Fruit fly (Drosophila melanogaster) whole organism, embryonic: ENCODE measurements around the gene CG14135.

Source experiments
- Atf6 ChIP-seq: fragments of 200-800 bp; sonication (Bioruptor generic); IDR thresholded peaks from 2 replicates; pipeline ENCODE4 v1.3.6; 2022; ENCODE audit warnings: missing biosample characterization, missing genetic modification characterization
- CG10267 ChIP-seq: fragments of 200-800 bp; sonication (Bioruptor generic); optimal IDR thresholded peaks from 2 replicates; lab custom pipeline; 2018; ENCODE audit warnings: missing biosample characterization, mild to moderate bottlenecking, missing genetic modification characterization, moderate library complexity
- CG10321 ChIP-seq: fragments of 200-800 bp; sonication (Bioruptor generic); IDR thresholded peaks from 2 replicates; pipeline ENCODE4 v1.3.6; 2022; ENCODE audit warnings: missing biosample characterization, missing genetic modification characterization
- CG10366 ChIP-seq: fragments of 200-800 bp; sonication (Bioruptor generic); IDR thresholded peaks from 2 replicates; pipeline ENCODE4 v1.3.6; 2022; ENCODE audit warnings: missing biosample characterization, missing genetic modification characterization
- CG10431 ChIP-seq: fragments of 200-800 bp; sonication (Bioruptor generic); optimal IDR thresholded peaks from 3 replicates; lab custom pipeline; 2018; ENCODE audit warnings: missing biosample characterization, mild to moderate bottlenecking, missing genetic modification characterization
- CG10565 ChIP-seq: fragments of 200-800 bp; sonication (Bioruptor generic); optimal IDR thresholded peaks from 3 replicates; lab custom pipeline; 2016; ENCODE audit warnings: missing biosample characterization, mild to moderate bottlenecking, missing genetic modification characterization
- CG13296 ChIP-seq: fragments of 200-800 bp; sonication (Bioruptor generic); optimal IDR thresholded peaks from 3 replicates; lab custom pipeline; 2018; ENCODE audit warnings: missing biosample characterization, mild to moderate bottlenecking, missing genetic modification characterization
- CG13894 ChIP-seq: fragments of 200-800 bp; sonication (Bioruptor generic); optimal IDR thresholded peaks from 3 replicates; lab custom pipeline; 2018; ENCODE audit warnings: missing biosample characterization, mild to moderate bottlenecking, missing genetic modification characterization, moderate library complexity
- CG15514 ChIP-seq: fragments of 200-800 bp; sonication (Bioruptor generic); optimal IDR thresholded peaks from 3 replicates; lab custom pipeline; 2017; ENCODE audit warnings: missing biosample characterization, missing genetic modification characterization, mild to moderate bottlenecking, moderate library complexity, missing genetic modification reagents
- CG17186 ChIP-seq: fragments of 200-800 bp; sonication (Bioruptor generic); optimal IDR thresholded peaks from 3 replicates; lab custom pipeline; 2017; ENCODE audit warnings: missing biosample characterization, missing genetic modification reagents, missing genetic modification characterization
- CG17359 ChIP-seq: fragments of 200-800 bp; sonication (Bioruptor generic); optimal IDR thresholded peaks from 3 replicates; lab custom pipeline; 2018; ENCODE audit warnings: missing biosample characterization, mild to moderate bottlenecking, missing genetic modification characterization, moderate library complexity
- CG17385 ChIP-seq: fragments of 200-800 bp; sonication (Bioruptor generic); optimal IDR thresholded peaks from 3 replicates; lab custom pipeline; 2018; ENCODE audit warnings: missing biosample characterization, mild to moderate bottlenecking, missing genetic modification characterization
- CG18011 ChIP-seq: fragments of 200-800 bp; sonication (Bioruptor generic); optimal IDR thresholded peaks from 2 replicates; lab custom pipeline; 2017; ENCODE audit warnings: missing biosample characterization, missing genetic modification characterization, mild to moderate bottlenecking, moderate library complexity, missing genotype
- CG18764 ChIP-seq: fragments of 200-800 bp; sonication (Bioruptor generic); optimal IDR thresholded peaks from 3 replicates; lab custom pipeline; 2016; ENCODE audit warnings: missing biosample characterization, missing genetic modification characterization
- CG30020 ChIP-seq: fragments of 200-800 bp; optimal IDR thresholded peaks from 2 replicates; lab custom pipeline; 2019; ENCODE audit warnings: missing biosample characterization, mild to moderate bottlenecking, missing genetic modification characterization, moderate library complexity
- CG32532 ChIP-seq: fragments of 200-800 bp; sonication (Bioruptor generic); IDR thresholded peaks from 2 replicates; pipeline ENCODE4 v1.3.6; 2022; ENCODE audit warnings: missing biosample characterization, missing genetic modification characterization
- CG4424 ChIP-seq: fragments of 200-800 bp; sonication (Bioruptor generic); optimal IDR thresholded peaks from 3 replicates; lab custom pipeline; 2016; ENCODE audit warnings: missing biosample characterization, missing genetic modification characterization
- CG6689 ChIP-seq: fragments of 200-800 bp; sonication (Bioruptor generic); IDR thresholded peaks from 2 replicates; pipeline ENCODE4 v1.3.6; 2022; ENCODE audit warnings: missing biosample characterization, missing genetic modification characterization
- CG8281 ChIP-seq: fragments of 200-800 bp; sonication (Bioruptor generic); optimal IDR thresholded peaks from 2 replicates; lab custom pipeline; 2018; ENCODE audit warnings: missing biosample characterization, mild to moderate bottlenecking, missing genetic modification characterization, moderate library complexity
- CG8290 ChIP-seq, 3 experiments: fragments of 200-800 bp; sonication (Bioruptor generic); optimal IDR thresholded peaks; 2 replicates each; lab custom pipeline; 2016 to 2019; ENCODE audit warnings: missing biosample characterization in 3 of 3, missing genetic modification characterization in 3 of 3, mild to moderate bottlenecking in 2 of 3, moderate library complexity in 1 of 3
- CG9876 ChIP-seq: fragments of 200-800 bp; sonication (Bioruptor generic); optimal IDR thresholded peaks from 2 replicates; lab custom pipeline; 2016; ENCODE audit warnings: missing biosample characterization, missing genetic modification characterization
- Dip3 ChIP-seq: fragments of 200-800 bp; sonication (Bioruptor generic); optimal IDR thresholded peaks from 3 replicates; lab custom pipeline; 2016; ENCODE audit warnings: missing biosample characterization, missing genetic modification characterization
- Dll ChIP-seq: fragments of 200-800 bp; sonication (Bioruptor generic); IDR thresholded peaks from 4 replicates; pipeline ENCODE4 v1.3.6; 2022; ENCODE audit warnings: missing biosample characterization, missing genetic modification characterization; ENCODE audit not compliant: partially characterized antibody
- Doc2 ChIP-seq: fragments of 200-800 bp; sonication (Bioruptor generic); IDR thresholded peaks from 2 replicates; pipeline ENCODE4 v1.3.6; 2022; ENCODE audit warnings: missing biosample characterization, missing genetic modification characterization
- GATAe ChIP-seq: fragments of 200-800 bp; sonication (Bioruptor generic); conservative IDR thresholded peaks from 2 replicates; pipeline ENCODE4 v1.3.6; 2022; ENCODE audit warnings: missing biosample characterization, missing genetic modification characterization
- Gug ChIP-seq: fragments of 200-800 bp; sonication (Bioruptor generic); IDR thresholded peaks from 4 replicates; pipeline ENCODE4 v1.3.6; 2022; ENCODE audit warnings: missing biosample characterization, missing genetic modification characterization
- HLH54F ChIP-seq: fragments of 200-800 bp; sonication (Bioruptor generic); optimal IDR thresholded peaks from 3 replicates; lab custom pipeline; 2016; ENCODE audit warnings: missing biosample characterization, missing genetic modification characterization
- HLHmδ ChIP-seq: fragments of 200-800 bp; sonication (Bioruptor generic); optimal IDR thresholded peaks from 2 replicates; lab custom pipeline; 2018; ENCODE audit warnings: missing biosample characterization, mild to moderate bottlenecking, missing genetic modification characterization, moderate library complexity
- HmgD ChIP-seq: fragments of 200-800 bp; sonication (Bioruptor generic); optimal IDR thresholded peaks from 3 replicates; lab custom pipeline; 2016; ENCODE audit warnings: missing biosample characterization, missing genetic modification characterization
- Nf-YA ChIP-seq: fragments of 200-800 bp; sonication (Bioruptor generic); IDR thresholded peaks from 2 replicates; pipeline ENCODE4 v1.3.6; 2022; ENCODE audit warnings: missing biosample characterization, missing genetic modification characterization
- Oaz ChIP-seq: fragments of 200-800 bp; sonication (Bioruptor generic); IDR thresholded peaks from 2 replicates; pipeline ENCODE4 v1.3.6; 2022; ENCODE audit warnings: missing biosample characterization, missing genetic modification characterization
- Scr ChIP-seq: fragments of 200-800 bp; sonication (Bioruptor generic); IDR thresholded peaks from 2 replicates; pipeline ENCODE4 v1.3.6; 2022; ENCODE audit warnings: missing biosample characterization, missing genetic modification characterization; ENCODE audit not compliant: partially characterized antibody
- Trl ChIP-seq, 3 experiments: fragments of >200 bp in 2 of 3; fragments of 200-800 bp in 1 of 3; sonication (Bioruptor generic) in 1 of 3; optimal IDR thresholded peaks; 2 replicates in 1 of 3; 3 replicates in 2 of 3; lab custom pipeline; 2016 to 2017; ENCODE audit warnings: missing biosample characterization in 1 of 3, missing genetic modification characterization in 1 of 3
- cad ChIP-seq: fragments of >200 bp; optimal IDR thresholded peaks from 2 replicates; lab custom pipeline; 2017; ENCODE audit warnings: missing biosample characterization, missing genetic modification characterization
- da ChIP-seq: fragments of 200-800 bp; sonication (Bioruptor generic); optimal IDR thresholded peaks from 2 replicates; lab custom pipeline; 2016; ENCODE audit warnings: missing biosample characterization, missing genetic modification characterization
- eve ChIP-seq, 2 experiments: fragments of >200 bp; optimal IDR thresholded peaks; 2 replicates each; lab custom pipeline; 2017; ENCODE audit warnings: missing biosample characterization in 2 of 2, missing genetic modification characterization in 2 of 2
- eyg ChIP-seq: fragments of 200-800 bp; sonication (Bioruptor generic); optimal IDR thresholded peaks from 3 replicates; lab custom pipeline; 2016; ENCODE audit warnings: missing biosample characterization, missing genetic modification characterization
- fu2 ChIP-seq: fragments of 200-800 bp; sonication (Bioruptor generic); optimal IDR thresholded peaks from 2 replicates; lab custom pipeline; 2016; ENCODE audit warnings: missing biosample characterization, missing genetic modification characterization
- hb ChIP-seq: fragments of 200-800 bp; sonication (Bioruptor generic); IDR thresholded peaks from 3 replicates; pipeline ENCODE4 v1.3.6; 2022; ENCODE audit warnings: missing biosample characterization, missing genetic modification characterization; ENCODE audit not compliant: partially characterized antibody
- kay ChIP-seq: fragments of 200-800 bp; sonication (Bioruptor generic); optimal IDR thresholded peaks from 2 replicates; lab custom pipeline; 2016; ENCODE audit warnings: missing biosample characterization, missing genetic modification characterization
- kni ChIP-seq: fragments of 200-800 bp; sonication (Bioruptor generic); optimal IDR thresholded peaks from 3 replicates; lab custom pipeline; 2017; ENCODE audit warnings: mild to moderate bottlenecking, missing biosample characterization, missing genetic modification reagents, missing genetic modification characterization
- lbe ChIP-seq: fragments of 200-800 bp; sonication (Bioruptor generic); optimal IDR thresholded peaks from 2 replicates; lab custom pipeline; 2016; ENCODE audit warnings: missing biosample characterization, mild to moderate bottlenecking, missing genetic modification characterization
- nau ChIP-seq: fragments of 200-800 bp; sonication (Bioruptor generic); optimal IDR thresholded peaks from 3 replicates; lab custom pipeline; 2017; ENCODE audit warnings: missing biosample characterization, mild to moderate bottlenecking, missing genetic modification characterization, missing genetic modification reagents
- peb ChIP-seq: fragments of 200-800 bp; sonication (Bioruptor generic); IDR thresholded peaks from 2 replicates; pipeline ENCODE4 v1.3.6; 2022; ENCODE audit warnings: missing biosample characterization, missing genetic modification characterization
- sens-2 ChIP-seq: fragments of 200-800 bp; sonication (Bioruptor generic); IDR thresholded peaks from 2 replicates; pipeline ENCODE4 v1.3.6; 2022; ENCODE audit warnings: missing biosample characterization, missing genetic modification characterization
- ttk ChIP-seq: fragments of 200-800 bp; sonication (Bioruptor generic); IDR thresholded peaks from 2 replicates; pipeline ENCODE4 v2.1.2; 2022; ENCODE audit warnings: missing biosample characterization, missing genetic modification characterization
- unpg ChIP-seq: fragments of 200-800 bp; sonication (Bioruptor generic); optimal IDR thresholded peaks from 3 replicates; lab custom pipeline; 2018; ENCODE audit warnings: missing biosample characterization, mild to moderate bottlenecking, missing genetic modification characterization, moderate library complexity
- wek ChIP-seq: fragments of 200-800 bp; sonication (Bioruptor generic); optimal IDR thresholded peaks from 3 replicates; lab custom pipeline; 2018; ENCODE audit warnings: missing biosample characterization, mild to moderate bottlenecking, missing genetic modification characterization, moderate library complexity

Gene CG14135

dm6 chr3L:11683819-11684521 is 7.4 kb upstream of the CG14135 start, which contains the start of gene Sugb (continued):
- TF ChIP-seq CG13296 (GFP tag; lab: Kevin White, UChicago) (peak; percentile 61), kay (GFP tag; lab: Kevin White, UChicago) (peak; percentile 45), hb (no peak), CG10366 (peak; percentile 40; the same call in 1 of the 2 replicates), Doc2 (GFP tag; lab: Robert Waterston, UW) (no peak), GATAe (GFP tag; lab: Robert Waterston, UW) (no peak; the same call in 1 of the 2 replicates), Scr (peak; percentile 76), HmgD (GFP tag; lab: Kevin White, UChicago) (no peak), wek (GFP tag; lab: Kevin White, UChicago) (peak; percentile 44), HLH54F (GFP tag; lab: Kevin White, UChicago) (peak; percentile 58), CG9876 (no peak), Atf6 (GFP tag; lab: Robert Waterston, UW) (peak; percentile 66; the same call in 1 of the 2 replicates), CG17359 (tag; lab: Kevin White, UChicago) (peak; percentile 56), sens-2 (peak; percentile 15; the same call in 1 of the 2 replicates), cad (GFP tag; lab: Kevin White, UChicago) (no peak), CG17385 (GFP tag; lab: Kevin White, UChicago) (peak; percentile 61), CG4424 (GFP tag; lab: Kevin White, UChicago) (peak; percentile 15), nau (peak; percentile 44), CG18011 (GFP tag; lab: Kevin White, UChicago) (peak; percentile 30), Gug (peak; percentile 74; the same call in 2 of the 4 replicates), CG10431 (GFP tag; lab: Kevin White, UChicago) (peak; percentile 87), CG8281 (tag; lab: Kevin White, UChicago) (no peak), da (GFP tag; lab: Kevin White, UChicago) (no peak), eve (GFP tag; optimal IDR thresholded peaks at IDR 0.05; lab: Kevin White, UChicago) (no peak), CG10321 (no peak), unpg (peak; percentile 63), peb (GFP tag; lab: Robert Waterston, UW) (no peak), kni (GFP tag; lab: Kevin White, UChicago) (no peak), fu2 (GFP tag; lab: Kevin White, UChicago) (peak; percentile 62), CG15514 (GFP tag; lab: Kevin White, UChicago) (peak; percentile 74), HLHmδ (no peak), Dll (GFP tag; lab: Robert Waterston, UW) (peak; percentile 84), CG6689 (GFP tag; lab: Robert Waterston, UW) (no peak), Nf-YA (no peak), CG18764 (GFP tag; lab: Kevin White, UChicago) (peak; percentile 16), Dip3 (GFP tag; lab: Kevin White, UChicago) (peak; percentile 46), CG10565 (GFP tag; lab: Kevin White, UChicago) (no peak), lbe (peak; percentile 62), CG17186 (GFP tag; lab: Kevin White, UChicago) (no peak), Oaz (no peak), CG10267 (tag; lab: Kevin White, UChicago) (peak; percentile 35), Trl (optimal IDR thresholded peaks at IDR 0.05; lab: Kevin White, UChicago) (no peak), Trl (GFP tag; optimal IDR thresholded peaks at IDR 0.05; lab: Kevin White, UChicago) (peak; percentile 4), ttk (GFP tag; lab: Robert Waterston, UW) (no peak), CG30020 (no peak), CG32532 (GFP tag; lab: Robert Waterston, UW) (peak; percentile 69), eyg (GFP tag; lab: Kevin White, UChicago) (no peak), CG13894 (peak; percentile 78), CG8290 (GFP tag; optimal IDR thresholded peaks at IDR 0.05; lab: Kevin White, UChicago) (peak; percentile 14), CG8290 (tag; optimal IDR thresholded peaks at IDR 0.05; lab: Kevin White, UChicago) (peak in 1 of 2 experiments; percentile 37)
